Worm (Caenorhabditis elegans) whole organism, midembryonic: ENCODE data around the gene Y48A6B.14.

Experiments
- T22C8.4 ChIP-seq: fragments of 200-800 bp; sonication (Bioruptor generic); IDR thresholded peaks from 2 replicates; pipeline ENCODE4 v1.3.6; 2022; ENCODE audit warnings: missing genetic modification characterization, missing compliant biosample characterization
- klf-2 ChIP-seq: fragments of 200-800 bp; sonication (Bioruptor generic); conservative IDR thresholded peaks from 2 replicates; pipeline ENCODE4 v1.3.6; 2022; ENCODE audit warnings: missing genetic modification reagents, missing genetic modification characterization, missing compliant biosample characterization
- ref-1 ChIP-seq: fragments of 200-800 bp; sonication (Bioruptor generic); conservative IDR thresholded peaks from 2 replicates; pipeline ENCODE4 v1.3.6; 2022; ENCODE audit warnings: missing genetic modification reagents, missing genetic modification characterization, missing compliant biosample characterization
- tab-1 ChIP-seq: fragments of 200-800 bp; sonication (Bioruptor generic); IDR thresholded peaks from 2 replicates; pipeline ENCODE4 v1.3.6; 2022; ENCODE audit warnings: missing genetic modification characterization, missing compliant biosample characterization
- ztf-23 ChIP-seq: fragments of 200-800 bp; sonication (Bioruptor generic); IDR thresholded peaks from 2 replicates; pipeline ENCODE4 v1.3.6; 2022; ENCODE audit warnings: missing genetic modification reagents, missing genetic modification characterization, missing compliant biosample characterization

ce11 chrIII:11054532-11055265 lies 23.3 kb downstream of the Y48A6B.14 start:
- TF ChIP-seq T22C8.4 (GFP tag; lab: Robert Waterston, UW) (no peak), tab-1 (GFP tag; lab: Robert Waterston, UW) (no peak), klf-2 (GFP tag; lab: Robert Waterston, UW) (no peak), ref-1 (GFP tag; lab: Robert Waterston, UW) (no peak), ztf-23 (GFP tag; lab: Robert Waterston, UW) (no peak)
